Fruit fly (Drosophila melanogaster) whole organism, prepupa: Measurements from ENCODE around the gene CG1998.

Experiments used
- Blimp-1 ChIP-seq: fragments of 200-800 bp; sonication (Bioruptor generic); optimal IDR thresholded peaks from 3 replicates; lab custom pipeline; 2017; ENCODE audit warnings: missing biosample characterization, missing genetic modification characterization, mild to moderate bottlenecking, moderate library complexity, missing genetic modification reagents
- CG10631 ChIP-seq: fragments of 200-800 bp; sonication (Bioruptor generic); optimal IDR thresholded peaks from 2 replicates; lab custom pipeline; 2016; ENCODE audit warnings: missing biosample characterization, missing genetic modification characterization
- CG10669 ChIP-seq: fragments of 200-800 bp; sonication (Bioruptor generic); optimal IDR thresholded peaks from 3 replicates; lab custom pipeline; 2018; ENCODE audit warnings: missing biosample characterization, mild to moderate bottlenecking, missing genetic modification characterization, moderate library complexity
- CG11294 ChIP-seq: fragments of 200-800 bp; sonication (Bioruptor generic); IDR thresholded peaks from 2 replicates; pipeline ENCODE4 v1.3.6; 2022; ENCODE audit warnings: missing biosample characterization, missing genetic modification characterization
- CG15336 ChIP-seq: fragments of 200-800 bp; sonication (Bioruptor generic); IDR thresholded peaks from 2 replicates; pipeline ENCODE4 v1.3.6; 2022; ENCODE audit warnings: missing biosample characterization, missing genetic modification characterization
- CG1621 ChIP-seq: fragments of 200-800 bp; sonication (Bioruptor generic); optimal IDR thresholded peaks from 3 replicates; lab custom pipeline; 2018; ENCODE audit warnings: missing biosample characterization, mild to moderate bottlenecking, missing genetic modification characterization
- CG32006 ChIP-seq: fragments of 200-800 bp; sonication (Bioruptor generic); optimal IDR thresholded peaks from 3 replicates; lab custom pipeline; 2017; ENCODE audit warnings: missing biosample characterization, mild to moderate bottlenecking, missing genetic modification characterization
- CG34406 ChIP-seq: fragments of 200-800 bp; sonication (Bioruptor generic); optimal IDR thresholded peaks from 3 replicates; lab custom pipeline; 2016; ENCODE audit warnings: missing biosample characterization, missing genetic modification characterization
- CG3919 ChIP-seq: fragments of 200-800 bp; sonication (Bioruptor generic); optimal IDR thresholded peaks from 3 replicates; lab custom pipeline; 2016; ENCODE audit warnings: missing biosample characterization, missing genetic modification characterization
- CG6163 ChIP-seq: fragments of 200-800 bp; sonication (Bioruptor generic); IDR thresholded peaks from 3 replicates; pipeline ENCODE4 v1.3.6; 2022; ENCODE audit warnings: missing biosample characterization, missing genetic modification characterization
- CG6276 ChIP-seq: fragments of 200-800 bp; sonication (Bioruptor generic); optimal IDR thresholded peaks from 2 replicates; lab custom pipeline; 2017; ENCODE audit warnings: missing biosample characterization, mild to moderate bottlenecking, missing genetic modification characterization
- CG6792 ChIP-seq: fragments of 200-800 bp; sonication (Bioruptor generic); optimal IDR thresholded peaks from 3 replicates; lab custom pipeline; 2016; ENCODE audit warnings: missing biosample characterization, missing genetic modification characterization
- CG6808 ChIP-seq: fragments of 200-800 bp; sonication (Bioruptor generic); optimal IDR thresholded peaks from 3 replicates; lab custom pipeline; 2017; ENCODE audit warnings: missing biosample characterization, missing genetic modification characterization, mild to moderate bottlenecking, moderate library complexity, missing genetic modification reagents
- CG6854 ChIP-seq: fragments of 200-800 bp; sonication (Bioruptor generic); optimal IDR thresholded peaks from 2 replicates; lab custom pipeline; 2017; ENCODE audit warnings: missing biosample characterization, mild to moderate bottlenecking, missing genetic modification characterization
- CG8119 ChIP-seq: fragments of 200-800 bp; sonication (Bioruptor generic); IDR thresholded peaks from 3 replicates; pipeline ENCODE4 v1.3.6; 2022; ENCODE audit warnings: missing biosample characterization, missing genetic modification characterization
- CG8319 ChIP-seq: fragments of 200-800 bp; sonication (Bioruptor generic); optimal IDR thresholded peaks from 3 replicates; lab custom pipeline; 2016; ENCODE audit warnings: missing biosample characterization, missing genetic modification characterization
- CG8632 ChIP-seq: fragments of 200-800 bp; sonication (Bioruptor generic); optimal IDR thresholded peaks from 3 replicates; lab custom pipeline; 2016; ENCODE audit warnings: missing biosample characterization, missing genetic modification characterization
- Eip78C ChIP-seq: fragments of 200-800 bp; sonication (Bioruptor generic); peaks from one replicate; lab custom pipeline; 2016; ENCODE audit warnings: missing biosample characterization, missing genetic modification characterization
- Eip93F ChIP-seq: fragments of 200-800 bp; sonication (Bioruptor generic); optimal IDR thresholded peaks from 2 replicates; lab custom pipeline; 2016; ENCODE audit warnings: missing biosample characterization, mild to moderate bottlenecking, missing genetic modification characterization
- Ets96B ChIP-seq: fragments of 200-800 bp; optimal IDR thresholded peaks from 2 replicates; lab custom pipeline; 2019; ENCODE audit warnings: missing biosample characterization, mild to moderate bottlenecking, missing genetic modification characterization, moderate library complexity
- OdsH ChIP-seq: fragments of 200-800 bp; sonication (Bioruptor generic); optimal IDR thresholded peaks from 3 replicates; lab custom pipeline; 2016; ENCODE audit warnings: missing biosample characterization, missing genetic modification characterization
- Smox ChIP-seq: fragments of 200-800 bp; sonication (Bioruptor generic); optimal IDR thresholded peaks from 3 replicates; lab custom pipeline; 2016; ENCODE audit warnings: missing biosample characterization, missing genetic modification characterization
- Sox102F ChIP-seq: fragments of 200-800 bp; sonication (Bioruptor generic); optimal IDR thresholded peaks from 2 replicates; lab custom pipeline; 2016; ENCODE audit warnings: missing biosample characterization, mild to moderate bottlenecking, missing genetic modification characterization
- achi ChIP-seq: fragments of 200-800 bp; sonication (Bioruptor generic); optimal IDR thresholded peaks from 3 replicates; lab custom pipeline; 2016; ENCODE audit warnings: missing biosample characterization, missing genetic modification characterization
- cyc ChIP-seq: fragments of 200-800 bp; sonication (Bioruptor generic); optimal IDR thresholded peaks from 3 replicates; lab custom pipeline; 2016; ENCODE audit warnings: missing biosample characterization, missing genetic modification characterization
- dac ChIP-seq: fragments of 200-800 bp; sonication (Bioruptor generic); optimal IDR thresholded peaks from 2 replicates; lab custom pipeline; 2017; ENCODE audit warnings: missing biosample characterization, mild to moderate bottlenecking, missing genetic modification characterization
- dsx ChIP-seq: fragments of 200-800 bp; optimal IDR thresholded peaks from 3 replicates; lab custom pipeline; 2019; ENCODE audit warnings: missing biosample characterization, mild to moderate bottlenecking, missing genetic modification characterization, moderate library complexity; ENCODE audit not compliant: poor library complexity, severe bottlenecking
- esn ChIP-seq: fragments of 200-800 bp; sonication (Bioruptor generic); optimal IDR thresholded peaks from 2 replicates; lab custom pipeline; 2016; ENCODE audit warnings: missing biosample characterization, mild to moderate bottlenecking, missing genetic modification characterization, moderate library complexity
- fd59A ChIP-seq: fragments of 200-800 bp; sonication (Bioruptor generic); optimal IDR thresholded peaks from 2 replicates; lab custom pipeline; 2017; ENCODE audit warnings: missing biosample characterization, mild to moderate bottlenecking, missing genetic modification characterization, missing genetic modification reagents
- fkh ChIP-seq: fragments of 200-800 bp; sonication (Bioruptor generic); optimal IDR thresholded peaks from 3 replicates; lab custom pipeline; 2017; ENCODE audit warnings: missing biosample characterization, mild to moderate bottlenecking, missing genetic modification characterization, moderate library complexity
- lz ChIP-seq: fragments of 200-800 bp; sonication (Bioruptor generic); optimal IDR thresholded peaks from 3 replicates; lab custom pipeline; 2016; ENCODE audit warnings: missing biosample characterization, missing genetic modification characterization
- net ChIP-seq: fragments of 200-800 bp; sonication (Bioruptor generic); optimal IDR thresholded peaks from 3 replicates; lab custom pipeline; 2016; ENCODE audit warnings: missing biosample characterization, missing genetic modification characterization
- pdm3 ChIP-seq: fragments of 200-800 bp; sonication (Bioruptor generic); optimal IDR thresholded peaks from 3 replicates; lab custom pipeline; 2016; ENCODE audit warnings: missing biosample characterization, missing genetic modification characterization
- spab ChIP-seq: fragments of 200-800 bp; sonication (Bioruptor generic); optimal IDR thresholded peaks from 2 replicates; lab custom pipeline; 2017; ENCODE audit warnings: missing biosample characterization, mild to moderate bottlenecking, missing genetic modification characterization, missing genetic modification reagents
- svp ChIP-seq: fragments of 200-800 bp; sonication (Bioruptor generic); peaks from one replicate; lab custom pipeline; 2016; ENCODE audit warnings: missing biosample characterization, missing genetic modification characterization

Gene CG1998

DNA sequence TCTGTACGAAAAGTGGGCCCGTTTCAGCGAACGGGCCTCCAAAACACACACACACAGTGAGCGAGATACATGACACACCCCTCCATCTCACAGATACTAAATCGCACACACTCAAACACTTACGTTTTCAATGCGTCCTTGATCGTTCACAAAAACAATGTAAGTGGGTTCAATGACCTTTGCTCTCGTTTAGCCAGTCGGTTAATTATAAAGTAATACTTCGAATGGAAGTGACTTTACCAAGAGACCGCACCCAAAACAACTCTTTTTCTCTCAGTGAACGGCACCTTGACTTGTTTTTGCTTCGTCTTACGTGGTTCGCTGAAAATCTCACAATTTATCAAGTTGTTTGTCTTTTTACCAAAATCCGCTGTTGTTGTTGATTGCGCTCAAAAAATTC is 18.5 kb downstream of the CG1998 start (continued):
- TF ChIP-seq CG8632 (GFP tag; lab: Kevin White, UChicago) (peak; percentile 15), CG8319 (GFP tag; lab: Kevin White, UChicago) (no peak), CG6854 (GFP tag; lab: Kevin White, UChicago) (peak; percentile 21), CG32006 (GFP tag; lab: Kevin White, UChicago) (peak; percentile 40), CG8119 (GFP tag; lab: Robert Waterston, UW) (0 out of 3 replicates have a peak, but pooled peaks have one; percentile 22), CG6808 (no peak), CG6276 (GFP tag; lab: Kevin White, UChicago) (no peak), CG34406 (GFP tag; lab: Kevin White, UChicago) (peak; percentile 35), Smox (GFP tag; lab: Kevin White, UChicago) (peak; percentile 46), cyc (peak; percentile 22), CG6163 (GFP tag; lab: Robert Waterston, UW) (0 out of 3 replicates have a peak, but pooled peaks have one; percentile 34), Ets96B (tag; lab: Kevin White, UChicago) (no peak), CG3919 (GFP tag; lab: Kevin White, UChicago) (no peak), CG10631 (peak; percentile 21), Sox102F (GFP tag; lab: Kevin White, UChicago) (peak; percentile 58), pdm3 (GFP tag; lab: Kevin White, UChicago) (peak; percentile 16), CG1621 (tag; lab: Kevin White, UChicago) (no peak), fd59A (GFP tag; lab: Kevin White, UChicago) (no peak), CG11294 (GFP tag; lab: Robert Waterston, UW) (no peak), spab (GFP tag; lab: Kevin White, UChicago) (no peak), OdsH (GFP tag; lab: Kevin White, UChicago) (peak; percentile 48), achi (GFP tag; lab: Kevin White, UChicago) (no peak), Blimp-1 (GFP tag; lab: Kevin White, UChicago) (peak; percentile 67)

DNA sequence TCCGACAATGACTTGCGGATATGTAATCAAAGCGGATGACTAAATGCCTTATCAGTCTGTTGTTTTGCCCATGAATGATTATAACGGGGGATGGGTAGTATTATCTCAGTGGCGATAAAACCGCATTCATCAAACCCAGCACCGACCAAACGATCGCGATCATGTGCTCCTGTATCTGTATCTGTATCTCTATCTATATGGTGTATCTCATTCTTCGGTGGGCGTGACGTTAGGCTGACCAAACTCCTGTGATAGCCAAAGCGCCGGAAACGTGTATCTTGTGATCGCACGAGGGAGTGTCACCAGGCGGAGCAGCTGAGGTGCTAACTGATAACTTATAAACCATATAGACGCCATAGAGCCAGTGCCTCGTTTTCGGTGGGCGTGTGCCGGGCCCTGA is 20.1 kb downstream of the CG1998 start:
- TF ChIP-seq CG8319 (GFP tag; lab: Kevin White, UChicago), result no peak
- TF ChIP-seq CG6276 (GFP tag; lab: Kevin White, UChicago), result no peak
- TF ChIP-seq Eip93F (GFP tag; lab: Kevin White, UChicago), result no peak
- TF ChIP-seq CG10669, result no peak
- no peak for TF ChIP-seq CG6792 (GFP tag; lab: Kevin White, UChicago)
- TF ChIP-seq CG15336 (GFP tag; lab: Robert Waterston, UW), result no peak
- TF ChIP-seq esn (GFP tag; lab: Kevin White, UChicago), result no peak
- TF ChIP-seq dac (GFP tag; lab: Kevin White, UChicago), result no peak
- TF ChIP-seq fkh, result no peak
- no peak for TF ChIP-seq net (GFP tag; lab: Kevin White, UChicago)
- TF ChIP-seq svp (GFP tag; lab: Kevin White, UChicago), result no peak
- no peak for TF ChIP-seq CG32006 (GFP tag; lab: Kevin White, UChicago)
- TF ChIP-seq lz (GFP tag; lab: Kevin White, UChicago), result no peak

DNA sequence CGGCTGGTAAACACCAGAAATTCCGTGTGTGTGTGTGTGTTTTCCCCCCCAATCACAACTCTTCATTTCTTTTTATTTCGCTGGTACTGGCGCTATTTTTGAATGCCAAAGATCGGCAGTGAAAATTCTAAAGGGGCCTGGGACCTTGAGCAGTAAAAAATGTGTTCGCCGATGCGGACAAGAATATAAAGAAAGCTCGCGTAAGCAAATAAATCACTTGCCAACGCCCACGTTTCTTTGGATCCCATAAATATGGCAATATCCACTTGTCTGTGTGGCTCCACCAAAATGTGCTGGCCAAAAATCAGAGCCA is 20.9 kb downstream of the CG1998 start:
- no peak for TF ChIP-seq fd59A (GFP tag; lab: Kevin White, UChicago)
- no peak for TF ChIP-seq dsx (GFP tag; lab: Kevin White, UChicago)
- no peak for TF ChIP-seq CG8632 (GFP tag; lab: Kevin White, UChicago)
- no peak for TF ChIP-seq CG3919 (GFP tag; lab: Kevin White, UChicago)
- no peak for TF ChIP-seq Eip78C
- no peak for TF ChIP-seq Sox102F (GFP tag; lab: Kevin White, UChicago)
